Fruit fly (Drosophila melanogaster) whole organism, embryonic: Measurements from ENCODE around the gene RpS26.

Source experiments
- CG11696 ChIP-seq: fragments of 200-800 bp; sonication (Bioruptor generic); IDR thresholded peaks from 2 replicates; pipeline ENCODE4 v1.3.6; 2022; ENCODE audit warnings: missing biosample characterization, missing genetic modification characterization
- CG12155 ChIP-seq: fragments of 200-800 bp; sonication (Bioruptor generic); optimal IDR thresholded peaks from 3 replicates; lab custom pipeline; 2016; ENCODE audit warnings: missing biosample characterization, missing genetic modification characterization
- CG13624 ChIP-seq: fragments of 200-800 bp; sonication (Bioruptor generic); optimal IDR thresholded peaks from 2 replicates; lab custom pipeline; 2016; ENCODE audit warnings: missing biosample characterization, missing genetic modification characterization
- CG16813 ChIP-seq: fragments of 200-800 bp; sonication (Bioruptor generic); IDR thresholded peaks from 3 replicates; pipeline ENCODE4 v1.3.6; 2022; ENCODE audit warnings: missing biosample characterization, missing genetic modification characterization; ENCODE audit not compliant: partially characterized antibody
- CG2712 ChIP-seq: fragments of 200-800 bp; optimal IDR thresholded peaks from 3 replicates; lab custom pipeline; 2019; ENCODE audit warnings: missing biosample characterization, mild to moderate bottlenecking, missing genetic modification characterization, moderate library complexity
- CG31441 ChIP-seq: fragments of 200-800 bp; sonication (Bioruptor generic); IDR thresholded peaks from 2 replicates; pipeline ENCODE4 v1.3.6; 2022; ENCODE audit warnings: missing biosample characterization, missing genetic modification characterization
- CG3847 ChIP-seq: fragments of 200-800 bp; sonication (Bioruptor generic); IDR thresholded peaks from 2 replicates; pipeline ENCODE4 v1.3.6; 2022; ENCODE audit warnings: missing biosample characterization, missing genetic modification characterization
- CG4282 ChIP-seq: fragments of 200-800 bp; sonication (Bioruptor generic); optimal IDR thresholded peaks from 2 replicates; lab custom pipeline; 2016; ENCODE audit warnings: missing biosample characterization, missing genetic modification characterization
- CG4328 ChIP-seq: fragments of 200-800 bp; sonication (Bioruptor generic); optimal IDR thresholded peaks from 3 replicates; lab custom pipeline; 2017; ENCODE audit warnings: missing biosample characterization, missing genetic modification reagents, missing genetic modification characterization
- CG4730 ChIP-seq: fragments of 200-800 bp; sonication (Bioruptor generic); IDR thresholded peaks from 2 replicates; pipeline ENCODE4 v1.3.6; 2022; ENCODE audit warnings: missing biosample characterization, missing genetic modification characterization
- CG6683 ChIP-seq: fragments of 200-800 bp; sonication (Bioruptor generic); optimal IDR thresholded peaks from 2 replicates; lab custom pipeline; 2017; ENCODE audit warnings: missing biosample characterization, mild to moderate bottlenecking, missing genetic modification characterization, missing genetic modification reagents
- CG7987 ChIP-seq: fragments of 200-800 bp; sonication (Bioruptor generic); optimal IDR thresholded peaks from 2 replicates; lab custom pipeline; 2018; ENCODE audit warnings: missing biosample characterization, mild to moderate bottlenecking, missing genetic modification characterization, moderate library complexity
- CoRest ChIP-seq: fragments of 200-800 bp; sonication (Bioruptor generic); optimal IDR thresholded peaks from 3 replicates; lab custom pipeline; 2018; ENCODE audit warnings: missing biosample characterization, mild to moderate bottlenecking, missing genetic modification characterization, moderate library complexity
- CrebB ChIP-seq: fragments of 200-800 bp; sonication (Bioruptor generic); optimal IDR thresholded peaks from 3 replicates; lab custom pipeline; 2018; ENCODE audit warnings: missing biosample characterization, mild to moderate bottlenecking, missing genetic modification characterization
- D ChIP-seq, 2 experiments: fragments of 200-800 bp in 1 of 2; fragments of >200 bp in 1 of 2; sonication (Bioruptor generic) in 1 of 2; optimal IDR thresholded peaks; 2 replicates in 1 of 2; 3 replicates in 1 of 2; lab custom pipeline; 2017; ENCODE audit warnings: mild to moderate bottlenecking in 1 of 2, missing biosample characterization in 1 of 2, missing genetic modification characterization in 1 of 2, missing genetic modification reagents in 1 of 2
- D19A ChIP-seq: fragments of 200-800 bp; optimal IDR thresholded peaks from 3 replicates; lab custom pipeline; 2019; ENCODE audit warnings: missing biosample characterization, mild to moderate bottlenecking, missing genetic modification characterization, moderate library complexity
- Dp ChIP-seq: fragments of 200-800 bp; sonication (Bioruptor generic); optimal IDR thresholded peaks from 2 replicates; lab custom pipeline; 2018; ENCODE audit warnings: missing biosample characterization, mild to moderate bottlenecking, missing genetic modification characterization, moderate library complexity
- ERR ChIP-seq: fragments of 200-800 bp; sonication (Bioruptor generic); optimal IDR thresholded peaks from 2 replicates; lab custom pipeline; 2016; ENCODE audit warnings: missing biosample characterization, missing genetic modification characterization
- Hand ChIP-seq: fragments of 200-800 bp; sonication (Bioruptor generic); optimal IDR thresholded peaks from 2 replicates; lab custom pipeline; 2017; ENCODE audit warnings: mild to moderate bottlenecking, missing biosample characterization, missing genetic modification reagents, missing genetic modification characterization
- Hmx ChIP-seq: fragments of 200-800 bp; sonication (Bioruptor generic); optimal IDR thresholded peaks from 2 replicates; lab custom pipeline; 2016; ENCODE audit warnings: missing biosample characterization, missing genetic modification characterization
- MESR4 ChIP-seq: fragments of 200-800 bp; sonication (Bioruptor generic); optimal IDR thresholded peaks from 2 replicates; lab custom pipeline; 2018; ENCODE audit warnings: missing biosample characterization, mild to moderate bottlenecking, missing genetic modification characterization, moderate library complexity
- NfI ChIP-seq: fragments of 200-800 bp; sonication (Bioruptor generic); optimal IDR thresholded peaks from 3 replicates; lab custom pipeline; 2018; ENCODE audit warnings: missing biosample characterization, mild to moderate bottlenecking, missing genetic modification characterization, moderate library complexity
- Optix ChIP-seq: fragments of 200-800 bp; sonication (Bioruptor generic); IDR thresholded peaks from 3 replicates; pipeline ENCODE4 v1.3.6; 2022; ENCODE audit warnings: missing biosample characterization, missing genetic modification characterization
- Poxn ChIP-seq: fragments of 200-800 bp; sonication (Bioruptor generic); IDR thresholded peaks from 2 replicates; pipeline ENCODE4 v1.3.6; 2022; ENCODE audit warnings: missing biosample characterization, missing genetic modification characterization
- Sin3A ChIP-seq: fragments of >200 bp; optimal IDR thresholded peaks from 2 replicates; lab custom pipeline; 2018
- ac ChIP-seq: fragments of 200-800 bp; sonication (Bioruptor generic); optimal IDR thresholded peaks from 3 replicates; lab custom pipeline; 2017; ENCODE audit warnings: missing biosample characterization, mild to moderate bottlenecking, missing genetic modification characterization
- ap ChIP-seq: fragments of 200-800 bp; sonication (Bioruptor generic); IDR thresholded peaks from 2 replicates; pipeline ENCODE4 v1.3.6; 2022; ENCODE audit warnings: missing biosample characterization, missing genetic modification characterization
- cato ChIP-seq: fragments of 200-800 bp; sonication (Bioruptor generic); optimal IDR thresholded peaks from 2 replicates; lab custom pipeline; 2016; ENCODE audit warnings: missing biosample characterization, missing genetic modification characterization, borderline replicate concordance
- caup ChIP-seq: fragments of 200-800 bp; sonication (Bioruptor generic); optimal IDR thresholded peaks from 3 replicates; lab custom pipeline; 2017; ENCODE audit warnings: missing biosample characterization, mild to moderate bottlenecking, missing genetic modification characterization, moderate library complexity; ENCODE audit not compliant: severe bottlenecking
- cg ChIP-seq: fragments of 200-800 bp; sonication (Bioruptor generic); optimal IDR thresholded peaks from 3 replicates; lab custom pipeline; 2019; ENCODE audit warnings: missing biosample characterization, mild to moderate bottlenecking, missing genetic modification characterization, moderate library complexity
- dm ChIP-seq: fragments of 200-800 bp; sonication (Bioruptor generic); optimal IDR thresholded peaks from 3 replicates; lab custom pipeline; 2016; ENCODE audit warnings: missing biosample characterization, missing genetic modification characterization
- esg ChIP-seq: fragments of 200-800 bp; sonication (Bioruptor generic); conservative IDR thresholded peaks from 2 replicates; pipeline ENCODE4 v1.3.6; 2022; ENCODE audit warnings: missing biosample characterization, missing genetic modification characterization
- exex ChIP-seq: fragments of 200-800 bp; sonication (Bioruptor generic); optimal IDR thresholded peaks from 4 replicates; lab custom pipeline; 2018; ENCODE audit warnings: missing biosample characterization, mild to moderate bottlenecking, missing genetic modification characterization, moderate library complexity
- gem ChIP-seq: fragments of 200-800 bp; sonication (Bioruptor generic); optimal IDR thresholded peaks from 2 replicates; lab custom pipeline; 2019; ENCODE audit warnings: missing biosample characterization, mild to moderate bottlenecking, missing genetic modification characterization, moderate library complexity
- gro ChIP-seq: fragments of 200-800 bp; sonication (Bioruptor generic); optimal IDR thresholded peaks from 2 replicates; lab custom pipeline; 2016; ENCODE audit warnings: missing biosample characterization, missing genetic modification characterization
- hkb ChIP-seq, 2 experiments: fragments of 200-800 bp in 1 of 2; fragments of >200 bp in 1 of 2; sonication (Bioruptor generic) in 1 of 2; IDR thresholded peaks in 1 of 2; optimal IDR thresholded peaks in 1 of 2; 2 replicates each; pipeline versions ENCODE4 v1.3.6 to Lab custom; 2017 to 2022; ENCODE audit warnings: missing biosample characterization in 1 of 2, missing genetic modification characterization in 1 of 2
- lola ChIP-seq, 3 experiments: fragments of >200 bp in 2 of 3; fragments of 200-800 bp in 1 of 3; sonication (Bioruptor generic) in 1 of 3; optimal IDR thresholded peaks; 2 replicates each; lab custom pipeline; 2017 to 2019; ENCODE audit warnings: missing biosample characterization in 3 of 3, missing genetic modification characterization in 3 of 3, mild to moderate bottlenecking in 1 of 3, moderate library complexity in 1 of 3
- lov ChIP-seq, 2 experiments: fragments of 200-800 bp in 1 of 2; fragments of >200 bp in 1 of 2; sonication (Bioruptor generic) in 1 of 2; IDR thresholded peaks in 1 of 2; optimal IDR thresholded peaks in 1 of 2; 2 replicates in 1 of 2; 3 replicates in 1 of 2; pipeline versions ENCODE4 v1.3.6 to Lab custom; 2017 to 2022; ENCODE audit warnings: missing biosample characterization in 1 of 2, missing genetic modification characterization in 1 of 2
- nmo ChIP-seq: fragments of 200-800 bp; sonication (Bioruptor generic); optimal IDR thresholded peaks from 2 replicates; lab custom pipeline; 2018; ENCODE audit warnings: missing biosample characterization, mild to moderate bottlenecking, missing genetic modification characterization, moderate library complexity
- org-1 ChIP-seq: fragments of 200-800 bp; sonication (Bioruptor generic); optimal IDR thresholded peaks from 2 replicates; lab custom pipeline; 2017; ENCODE audit warnings: missing biosample characterization, missing genetic modification characterization
- pita ChIP-seq: fragments of 200-800 bp; sonication (Bioruptor generic); optimal IDR thresholded peaks from 2 replicates; lab custom pipeline; 2017; ENCODE audit warnings: missing biosample characterization, mild to moderate bottlenecking, missing genetic modification characterization
- pzg ChIP-seq: fragments of 200-800 bp; sonication (Bioruptor generic); optimal IDR thresholded peaks from 3 replicates; lab custom pipeline; 2018; ENCODE audit warnings: missing biosample characterization, mild to moderate bottlenecking, missing genetic modification characterization, moderate library complexity
- ro ChIP-seq: fragments of 200-800 bp; sonication (Bioruptor generic); IDR thresholded peaks from 2 replicates; pipeline ENCODE4 v1.3.6; 2022; ENCODE audit warnings: missing biosample characterization, missing genetic modification characterization
- schlank ChIP-seq: fragments of 200-800 bp; sonication (Bioruptor generic); optimal IDR thresholded peaks from 2 replicates; lab custom pipeline; 2018; ENCODE audit warnings: missing biosample characterization, mild to moderate bottlenecking, missing genetic modification characterization
- seq ChIP-seq: fragments of 200-800 bp; sonication (Bioruptor generic); IDR thresholded peaks from 2 replicates; pipeline ENCODE4 v1.3.6; 2022; ENCODE audit warnings: missing biosample characterization, missing genetic modification characterization
- shn ChIP-seq: fragments of 200-800 bp; sonication (Bioruptor generic); optimal IDR thresholded peaks from 3 replicates; lab custom pipeline; 2016; ENCODE audit warnings: missing biosample characterization, missing genetic modification characterization
- slbo ChIP-seq: fragments of 200-800 bp; sonication (Bioruptor generic); IDR thresholded peaks from 2 replicates; pipeline ENCODE4 v1.3.6; 2022; ENCODE audit warnings: missing biosample characterization, missing genetic modification characterization
- so ChIP-seq: fragments of 200-800 bp; sonication (Bioruptor generic); IDR thresholded peaks from 3 replicates; pipeline ENCODE4 v1.3.6; 2022; ENCODE audit warnings: missing biosample characterization, missing genetic modification characterization
- sr ChIP-seq: fragments of 200-800 bp; sonication (Bioruptor generic); IDR thresholded peaks from 3 replicates; pipeline ENCODE4 v1.3.6; 2022; ENCODE audit warnings: missing biosample characterization, missing genetic modification characterization
- trem ChIP-seq: fragments of 200-800 bp; optimal IDR thresholded peaks from 3 replicates; lab custom pipeline; 2019; ENCODE audit warnings: missing biosample characterization, mild to moderate bottlenecking, missing genetic modification characterization, moderate library complexity

The RpS26 gene

DNA sequence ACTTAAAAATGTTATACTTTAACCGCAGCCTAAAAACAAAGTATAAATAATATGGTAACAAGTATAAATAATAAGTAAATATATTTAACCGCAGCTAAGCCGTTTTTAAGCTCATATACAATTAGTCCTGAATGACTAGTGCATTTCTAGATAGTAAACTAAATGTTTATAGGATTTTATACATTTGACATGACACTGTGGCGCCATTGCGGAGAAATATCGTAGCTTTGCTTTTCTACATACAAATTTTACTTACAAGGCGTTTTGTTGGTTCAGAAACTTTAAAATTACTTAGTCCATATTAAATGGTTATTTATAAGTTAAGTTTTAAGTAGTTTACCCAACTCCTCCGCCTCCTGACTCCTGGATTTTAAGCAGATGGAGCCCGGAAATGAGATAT lies 1.9 kb downstream of the RpS26 start (continued):
- TF ChIP-seq CG6683 (GFP tag; lab: Kevin White, UChicago) (no peak), nmo (no peak), ac (GFP tag; lab: Kevin White, UChicago) (no peak), CG13624 (GFP tag; lab: Kevin White, UChicago) (no peak), sr (GFP tag; lab: Robert Waterston, UW) (no peak), exex (tag; lab: Kevin White, UChicago) (no peak), D (optimal IDR thresholded peaks at IDR 0.05; lab: Kevin White, UChicago) (no peak), D (GFP tag; optimal IDR thresholded peaks at IDR 0.05; lab: Kevin White, UChicago) (no peak), lov (optimal IDR thresholded peaks at IDR 0.05; lab: Kevin White, UChicago) (no peak), lov (GFP tag; IDR thresholded peaks at IDR 0.05; lab: Robert Waterston, UW) (no peak; the same call in 2 of the 3 replicates), slbo (GFP tag; lab: Robert Waterston, UW) (peak; percentile 64), caup (GFP tag; lab: Kevin White, UChicago) (no peak), CrebB (tag; lab: Kevin White, UChicago) (no peak), D19A (tag; lab: Kevin White, UChicago) (peak; percentile 12), CG3847 (GFP tag; lab: Robert Waterston, UW) (0 out of 2 replicates have a peak, but pooled peaks have one; percentile 13), Hmx (GFP tag; lab: Kevin White, UChicago) (no peak), CG16813 (GFP tag; lab: Robert Waterston, UW) (peak; percentile 76), seq (no peak), shn (GFP tag; lab: Kevin White, UChicago) (no peak), CG4328 (GFP tag; lab: Kevin White, UChicago) (no peak), org-1 (GFP tag; lab: Kevin White, UChicago) (no peak), ap (GFP tag; lab: Robert Waterston, UW) (no peak), CoRest (tag; lab: Kevin White, UChicago) (peak; percentile 21), Sin3A (lab: Kevin White, UChicago) (no peak), CG31441 (GFP tag; lab: Robert Waterston, UW) (no peak), cato (GFP tag; lab: Kevin White, UChicago) (no peak), Hand (GFP tag; lab: Kevin White, UChicago) (no peak), MESR4 (GFP tag; lab: Kevin White, UChicago) (no peak), NfI (GFP tag; lab: Kevin White, UChicago) (peak; percentile 33), CG4730 (no peak), Poxn (no peak), CG2712 (peak; percentile 42), CG12155 (GFP tag; lab: Kevin White, UChicago) (no peak), CG4282 (no peak), so (GFP tag; lab: Robert Waterston, UW) (no peak), Optix (no peak), hkb (optimal IDR thresholded peaks at IDR 0.05; lab: Kevin White, UChicago) (no peak), hkb (GFP tag; IDR thresholded peaks at IDR 0.05; lab: Robert Waterston, UW) (no peak), dm (GFP tag; lab: Kevin White, UChicago) (no peak), schlank (tag; lab: Kevin White, UChicago) (no peak), pita (peak; percentile 6), gro (GFP tag; lab: Kevin White, UChicago) (no peak), gem (tag; lab: Kevin White, UChicago) (peak; percentile 21), trem (tag; lab: Kevin White, UChicago) (peak; percentile 18), CG11696 (no peak), CG7987 (GFP tag; lab: Kevin White, UChicago) (peak; percentile 32), cg (GFP tag; lab: Kevin White, UChicago) (no peak), esg (GFP tag; lab: Robert Waterston, UW) (no peak), ERR (GFP tag; lab: Kevin White, UChicago) (no peak), Dp (GFP tag; lab: Kevin White, UChicago) (no peak), lola (GFP tag; optimal IDR thresholded peaks at IDR 0.05; lab: Kevin White, UChicago) (no peak), pzg (GFP tag; lab: Kevin White, UChicago) (no peak), ro (GFP tag; lab: Robert Waterston, UW) (peak; percentile 14; the same call in 1 of the 2 replicates)
